Fruit fly (Drosophila melanogaster): Measurements from ENCODE around the gene CG5116.

CG5116 gene

dm6 chr3R:25472635-25473552 is 10.0 kb upstream of the CG5116 start, which contains the start of the genes Fur1 and Vps33B (continued):
- TF ChIP-seq Lhr (GFP tag; optimal IDR thresholded peaks at IDR 0.05) (peak; percentile 94), sim (GFP tag; IDR thresholded peaks at IDR 0.05) (peak; percentile 90), prd (optimal IDR thresholded peaks at IDR 0.05) (no peak), prd (GFP tag; IDR thresholded peaks at IDR 0.05) (peak; percentile 97), CG10654 (GFP tag; optimal IDR thresholded peaks at IDR 0.05) (peak; percentile 98), pnt (GFP tag; optimal IDR thresholded peaks at IDR 0.05) (peak; percentile 98), klu (GFP tag; IDR thresholded peaks at IDR 0.05) (peak; percentile 95), usp (GFP tag; optimal IDR thresholded peaks at IDR 0.05) (no peak), CG32772 (GFP tag; IDR thresholded peaks at IDR 0.05) (peak; percentile 95), abd-A (tag; optimal IDR thresholded peaks at IDR 0.05) (peak; percentile 91), CG8765 (GFP tag; IDR thresholded peaks at IDR 0.05) (peak; percentile 89), nmo (GFP tag; optimal IDR thresholded peaks at IDR 0.05) (peak; percentile 98), CG1529 (GFP tag; optimal IDR thresholded peaks at IDR 0.05) (peak; percentile 94), MESR4 (GFP tag; optimal IDR thresholded peaks at IDR 0.05) (peak; percentile 53), HLH4C (GFP tag; IDR thresholded peaks at IDR 0.05; ENCODE audit: partially characterized antibody) (peak; percentile 79), Myb (GFP tag; optimal IDR thresholded peaks at IDR 0.05) (peak; percentile 91), pros (GFP tag; optimal IDR thresholded peaks at IDR 0.05) (peak; percentile 18), CG16863 (GFP tag; optimal IDR thresholded peaks at IDR 0.05) (peak; percentile 98), CG10274 (GFP tag; optimal IDR thresholded peaks at IDR 0.05) (peak; percentile 89), Gug (GFP tag; IDR thresholded peaks at IDR 0.05) (peak; percentile 92), zf30C (GFP tag; optimal IDR thresholded peaks at IDR 0.05) (no peak), nerfin-2 (GFP tag; IDR thresholded peaks at IDR 0.05; ENCODE audit: partially characterized antibody) (peak; percentile 71), CG13775 (GFP tag; optimal IDR thresholded peaks at IDR 0.05) (peak; percentile 99), CG10366 (GFP tag; IDR thresholded peaks at IDR 0.05) (peak; percentile 93), cad (GFP tag; optimal IDR thresholded peaks at IDR 0.05) (no peak), CG12236 (GFP tag; optimal IDR thresholded peaks at IDR 0.05) (peak; percentile 97), CG7987 (GFP tag; optimal IDR thresholded peaks at IDR 0.05) (peak; percentile 88), CG17359 (tag; optimal IDR thresholded peaks at IDR 0.05) (peak; percentile 95), CG18599 (GFP tag; optimal IDR thresholded peaks at IDR 0.05) (peak; percentile 97), MBD-R2 (GFP tag; IDR thresholded peaks at IDR 0.05) (peak; percentile 95), H15 (GFP tag; IDR thresholded peaks at IDR 0.05) (peak; percentile 92), ac (GFP tag; optimal IDR thresholded peaks at IDR 0.05) (peak; percentile 79), nau (GFP tag; optimal IDR thresholded peaks at IDR 0.05) (no peak), pum (GFP tag; optimal IDR thresholded peaks at IDR 0.05) (peak; percentile 98), CG42726 (GFP tag; IDR thresholded peaks at IDR 0.05; ENCODE audit: partially characterized antibody) (peak; percentile 88), CTCF (GFP tag; optimal IDR thresholded peaks at IDR 0.05) (peak; percentile 64), Abd-B (GFP tag; optimal IDR thresholded peaks at IDR 0.05) (peak; percentile 96), ftz-f1 (GFP tag; optimal IDR thresholded peaks at IDR 0.05) (peak; percentile 98), CG12299 (tag; optimal IDR thresholded peaks at IDR 0.05) (peak; percentile 94), CG18262 (tag; optimal IDR thresholded peaks at IDR 0.05) (peak; percentile 97), sima (GFP tag; optimal IDR thresholded peaks at IDR 0.05) (peak; percentile 85), CG7928 (GFP tag; optimal IDR thresholded peaks at IDR 0.05) (peak; percentile 78), da (GFP tag; optimal IDR thresholded peaks at IDR 0.05) (peak; percentile 96), PHDP (tag; optimal IDR thresholded peaks at IDR 0.05) (peak; percentile 96), CG7357 (GFP tag; IDR thresholded peaks at IDR 0.05) (peak; percentile 85), bigmax (GFP tag; optimal IDR thresholded peaks at IDR 0.05) (no peak), fu2 (GFP tag; optimal IDR thresholded peaks at IDR 0.05) (peak; percentile 98), CG34422 (GFP tag; IDR thresholded peaks at IDR 0.05) (peak; percentile 95), insv (GFP tag; optimal IDR thresholded peaks at IDR 0.05) (peak; percentile 62 to 80), CG11398 (GFP tag; optimal IDR thresholded peaks at IDR 0.05) (peak; percentile 97)

Data from whole organism, embryonic.